Fruit fly (Drosophila melanogaster) whole organism, embryonic: ENCODE measurements around the gene Shc.

Experiments
- Atf3 ChIP-seq: fragments of 200-800 bp; sonication (Bioruptor generic); optimal IDR thresholded peaks from 3 replicates; lab custom pipeline; 2016; ENCODE audit warnings: missing biosample characterization, missing genetic modification characterization
- B-H1 ChIP-seq: fragments of 200-800 bp; sonication (Bioruptor generic); IDR thresholded peaks from 3 replicates; pipeline ENCODE4 v1.3.6; 2022; ENCODE audit warnings: missing biosample characterization, missing genetic modification characterization
- B-H2 ChIP-seq: fragments of 200-800 bp; sonication (Bioruptor generic); optimal IDR thresholded peaks from 2 replicates; lab custom pipeline; 2018; ENCODE audit warnings: missing biosample characterization, mild to moderate bottlenecking, missing genetic modification characterization
- Bgb ChIP-seq: fragments of 200-800 bp; sonication (Bioruptor generic); IDR thresholded peaks from 2 replicates; pipeline ENCODE4 v1.3.6; 2022; ENCODE audit warnings: missing biosample characterization, missing genetic modification characterization; ENCODE audit not compliant: partially characterized antibody
- Bteb2 ChIP-seq: fragments of 200-800 bp; sonication (Bioruptor generic); optimal IDR thresholded peaks from 2 replicates; lab custom pipeline; 2016; ENCODE audit warnings: missing biosample characterization, missing genetic modification characterization
- CG10209 ChIP-seq: fragments of 200-800 bp; sonication (Bioruptor generic); optimal IDR thresholded peaks from 3 replicates; lab custom pipeline; 2017; ENCODE audit warnings: missing biosample characterization, mild to moderate bottlenecking, missing genetic modification characterization, missing genetic modification reagents
- CG10654 ChIP-seq: fragments of 200-800 bp; sonication (Bioruptor generic); optimal IDR thresholded peaks from 2 replicates; lab custom pipeline; 2016; ENCODE audit warnings: missing biosample characterization, missing genetic modification characterization
- CG12104 ChIP-seq: fragments of 200-800 bp; sonication (Bioruptor generic); optimal IDR thresholded peaks from 3 replicates; lab custom pipeline; 2016; ENCODE audit warnings: missing biosample characterization, missing genetic modification characterization
- CG1233 ChIP-seq: fragments of 200-800 bp; sonication (Bioruptor generic); optimal IDR thresholded peaks from 4 replicates; lab custom pipeline; 2018; ENCODE audit warnings: missing biosample characterization, mild to moderate bottlenecking, missing genetic modification characterization
- CG12942 ChIP-seq: fragments of 200-800 bp; sonication (Bioruptor generic); optimal IDR thresholded peaks from 3 replicates; lab custom pipeline; 2016; ENCODE audit warnings: missing biosample characterization, missing genetic modification characterization
- CG14667 ChIP-seq: fragments of 200-800 bp; sonication (Bioruptor generic); IDR thresholded peaks from 2 replicates; pipeline ENCODE4 v1.3.6; 2022; ENCODE audit warnings: missing biosample characterization, missing genetic modification characterization
- CG17568 ChIP-seq: fragments of 200-800 bp; sonication (Bioruptor generic); optimal IDR thresholded peaks from 2 replicates; lab custom pipeline; 2018; ENCODE audit warnings: missing biosample characterization, mild to moderate bottlenecking, missing genetic modification characterization, moderate library complexity
- CG17912 ChIP-seq: fragments of 200-800 bp; sonication (Bioruptor generic); optimal IDR thresholded peaks from 2 replicates; lab custom pipeline; 2018; ENCODE audit warnings: missing biosample characterization, mild to moderate bottlenecking, missing genetic modification characterization
- CG3065 ChIP-seq: fragments of 200-800 bp; sonication (Bioruptor generic); optimal IDR thresholded peaks from 2 replicates; lab custom pipeline; 2016; ENCODE audit warnings: missing biosample characterization, missing genetic modification characterization
- CG3281 ChIP-seq: fragments of 200-800 bp; sonication (Bioruptor generic); optimal IDR thresholded peaks from 3 replicates; lab custom pipeline; 2017; ENCODE audit warnings: missing biosample characterization, mild to moderate bottlenecking, missing genetic modification characterization
- CG3838 ChIP-seq: fragments of 200-800 bp; sonication (Bioruptor generic); optimal IDR thresholded peaks from 3 replicates; lab custom pipeline; 2016; ENCODE audit warnings: missing biosample characterization, missing genetic modification characterization
- CG6765 ChIP-seq: fragments of 200-800 bp; sonication (Bioruptor generic); optimal IDR thresholded peaks from 3 replicates; lab custom pipeline; 2017; ENCODE audit warnings: missing biosample characterization, mild to moderate bottlenecking, missing genetic modification characterization
- CG8765 ChIP-seq: fragments of 200-800 bp; sonication (Bioruptor generic); IDR thresholded peaks from 2 replicates; pipeline ENCODE4 v1.3.6; 2022; ENCODE audit warnings: missing biosample characterization, missing genetic modification characterization
- CG8924 ChIP-seq: fragments of 200-800 bp; optimal IDR thresholded peaks from 3 replicates; lab custom pipeline; 2019; ENCODE audit warnings: missing biosample characterization, mild to moderate bottlenecking, missing genetic modification characterization, moderate library complexity
- CG9797 ChIP-seq: fragments of 200-800 bp; sonication (Bioruptor generic); optimal IDR thresholded peaks from 3 replicates; lab custom pipeline; 2018; ENCODE audit warnings: missing biosample characterization, mild to moderate bottlenecking, missing genetic modification characterization
- CG9932 ChIP-seq: fragments of 200-800 bp; sonication (Bioruptor generic); IDR thresholded peaks from 2 replicates; pipeline ENCODE4 v1.3.6; 2022; ENCODE audit warnings: missing biosample characterization, missing genetic modification characterization
- CTCF ChIP-seq: fragments of 200-800 bp; sonication (Bioruptor generic); optimal IDR thresholded peaks from 2 replicates; lab custom pipeline; 2017; ENCODE audit warnings: missing biosample characterization, mild to moderate bottlenecking, missing genetic modification characterization, moderate library complexity
- Dbx ChIP-seq: fragments of 200-800 bp; sonication (Bioruptor generic); IDR thresholded peaks from 3 replicates; pipeline ENCODE4 v1.3.6; 2022; ENCODE audit warnings: missing biosample characterization, missing genetic modification characterization
- Dp ChIP-seq: fragments of 200-800 bp; sonication (Bioruptor generic); optimal IDR thresholded peaks from 2 replicates; lab custom pipeline; 2018; ENCODE audit warnings: missing biosample characterization, mild to moderate bottlenecking, missing genetic modification characterization, moderate library complexity
- Gug ChIP-seq: fragments of 200-800 bp; sonication (Bioruptor generic); IDR thresholded peaks from 4 replicates; pipeline ENCODE4 v1.3.6; 2022; ENCODE audit warnings: missing biosample characterization, missing genetic modification characterization
- HHEX ChIP-seq: fragments of 200-800 bp; sonication (Bioruptor generic); optimal IDR thresholded peaks from 3 replicates; lab custom pipeline; 2017; ENCODE audit warnings: missing biosample characterization, mild to moderate bottlenecking, missing genetic modification characterization, missing genetic modification reagents
- HLH54F ChIP-seq: fragments of 200-800 bp; sonication (Bioruptor generic); optimal IDR thresholded peaks from 3 replicates; lab custom pipeline; 2016; ENCODE audit warnings: missing biosample characterization, missing genetic modification characterization
- Optix ChIP-seq: fragments of 200-800 bp; sonication (Bioruptor generic); IDR thresholded peaks from 3 replicates; pipeline ENCODE4 v1.3.6; 2022; ENCODE audit warnings: missing biosample characterization, missing genetic modification characterization
- PHDP ChIP-seq: fragments of 200-800 bp; sonication (Bioruptor generic); optimal IDR thresholded peaks from 3 replicates; lab custom pipeline; 2018; ENCODE audit warnings: missing biosample characterization, mild to moderate bottlenecking, missing genetic modification characterization, moderate library complexity
- Pdp1 ChIP-seq, 2 experiments: fragments of 200-800 bp; sonication (Bioruptor generic); optimal IDR thresholded peaks; 3 replicates each; lab custom pipeline; 2016; ENCODE audit warnings: missing biosample characterization in 2 of 2, missing genetic modification characterization in 2 of 2, mild to moderate bottlenecking in 1 of 2, moderate library complexity in 1 of 2
- Spps ChIP-seq: fragments of 200-800 bp; sonication (Bioruptor generic); optimal IDR thresholded peaks from 2 replicates; lab custom pipeline; 2018; ENCODE audit warnings: missing biosample characterization, mild to moderate bottlenecking, missing genetic modification characterization
- ac ChIP-seq: fragments of 200-800 bp; sonication (Bioruptor generic); optimal IDR thresholded peaks from 3 replicates; lab custom pipeline; 2017; ENCODE audit warnings: missing biosample characterization, mild to moderate bottlenecking, missing genetic modification characterization
- amos ChIP-seq: fragments of 200-800 bp; sonication (Bioruptor generic); IDR thresholded peaks from 2 replicates; pipeline ENCODE4 v1.3.6; 2022; ENCODE audit warnings: missing biosample characterization, missing genetic modification characterization; ENCODE audit not compliant: partially characterized antibody
- ash1 ChIP-seq: fragments of 200-800 bp; sonication (Bioruptor generic); optimal IDR thresholded peaks from 2 replicates; lab custom pipeline; 2018; ENCODE audit warnings: missing biosample characterization, mild to moderate bottlenecking, missing genetic modification characterization
- crol ChIP-seq: fragments of 200-800 bp; sonication (Bioruptor generic); IDR thresholded peaks from 2 replicates; pipeline ENCODE4 v1.3.6; 2022; ENCODE audit warnings: missing biosample characterization, missing genetic modification characterization
- dimm ChIP-seq: fragments of 200-800 bp; sonication (Bioruptor generic); IDR thresholded peaks from 2 replicates; pipeline ENCODE4 v1.3.6; 2022; ENCODE audit warnings: missing biosample characterization, missing genetic modification characterization
- dpn ChIP-seq, 2 experiments: fragments of 200-800 bp; sonication (Bioruptor generic); optimal IDR thresholded peaks; 3 replicates each; lab custom pipeline; 2016; ENCODE audit warnings: missing biosample characterization in 2 of 2, missing genetic modification characterization in 2 of 2
- dysf ChIP-seq: fragments of 200-800 bp; sonication (Bioruptor generic); IDR thresholded peaks from 3 replicates; pipeline ENCODE4 v1.3.6; 2022; ENCODE audit warnings: missing biosample characterization, missing genetic modification characterization
- en ChIP-seq: fragments of 200-800 bp; sonication (Bioruptor generic); optimal IDR thresholded peaks from 2 replicates; lab custom pipeline; 2016; ENCODE audit warnings: missing biosample characterization, missing genetic modification characterization
- ewg ChIP-seq: fragments of 200-800 bp; sonication (Bioruptor generic); optimal IDR thresholded peaks from 3 replicates; lab custom pipeline; 2017; ENCODE audit warnings: mild to moderate bottlenecking, missing biosample characterization, missing genetic modification reagents, missing genetic modification characterization
- eyg ChIP-seq: fragments of 200-800 bp; sonication (Bioruptor generic); optimal IDR thresholded peaks from 3 replicates; lab custom pipeline; 2016; ENCODE audit warnings: missing biosample characterization, missing genetic modification characterization
- her ChIP-seq: fragments of 200-800 bp; sonication (Bioruptor generic); optimal IDR thresholded peaks from 2 replicates; lab custom pipeline; 2016; ENCODE audit warnings: missing biosample characterization, missing genetic modification characterization
- lola ChIP-seq, 3 experiments: fragments of >200 bp in 2 of 3; fragments of 200-800 bp in 1 of 3; sonication (Bioruptor generic) in 1 of 3; optimal IDR thresholded peaks; 2 replicates each; lab custom pipeline; 2017 to 2019; ENCODE audit warnings: missing biosample characterization in 3 of 3, missing genetic modification characterization in 3 of 3, mild to moderate bottlenecking in 1 of 3, moderate library complexity in 1 of 3
- mam ChIP-seq: fragments of 200-800 bp; sonication (Bioruptor generic); optimal IDR thresholded peaks from 3 replicates; lab custom pipeline; 2016; ENCODE audit warnings: missing biosample characterization, missing genetic modification characterization
- psq ChIP-seq: fragments of 200-800 bp; sonication (Bioruptor generic); optimal IDR thresholded peaks from 2 replicates; lab custom pipeline; 2017; ENCODE audit warnings: missing biosample characterization, missing genetic modification characterization
- salm ChIP-seq: fragments of 200-800 bp; sonication (Bioruptor generic); optimal IDR thresholded peaks from 2 replicates; lab custom pipeline; 2018; ENCODE audit warnings: missing biosample characterization, mild to moderate bottlenecking, missing genetic modification characterization
- sd ChIP-seq: fragments of 200-800 bp; sonication (Bioruptor generic); optimal IDR thresholded peaks from 3 replicates; lab custom pipeline; 2018; ENCODE audit warnings: missing biosample characterization, mild to moderate bottlenecking, missing genetic modification characterization, moderate library complexity
- slou ChIP-seq: fragments of 200-800 bp; sonication (Bioruptor generic); optimal IDR thresholded peaks from 3 replicates; lab custom pipeline; 2016; ENCODE audit warnings: missing biosample characterization, missing genetic modification characterization
- slp2 ChIP-seq: fragments of 200-800 bp; sonication (Bioruptor generic); optimal IDR thresholded peaks from 2 replicates; lab custom pipeline; 2016; ENCODE audit warnings: missing biosample characterization, missing genetic modification characterization
- so ChIP-seq: fragments of 200-800 bp; sonication (Bioruptor generic); IDR thresholded peaks from 3 replicates; pipeline ENCODE4 v1.3.6; 2022; ENCODE audit warnings: missing biosample characterization, missing genetic modification characterization
- sug ChIP-seq: fragments of 200-800 bp; optimal IDR thresholded peaks from 2 replicates; lab custom pipeline; 2019; ENCODE audit warnings: missing biosample characterization, mild to moderate bottlenecking, missing genetic modification characterization, moderate library complexity
- trh ChIP-seq: fragments of 200-800 bp; sonication (Bioruptor generic); optimal IDR thresholded peaks from 2 replicates; lab custom pipeline; 2016; ENCODE audit warnings: missing biosample characterization, missing genetic modification characterization

The Shc gene

DNA sequence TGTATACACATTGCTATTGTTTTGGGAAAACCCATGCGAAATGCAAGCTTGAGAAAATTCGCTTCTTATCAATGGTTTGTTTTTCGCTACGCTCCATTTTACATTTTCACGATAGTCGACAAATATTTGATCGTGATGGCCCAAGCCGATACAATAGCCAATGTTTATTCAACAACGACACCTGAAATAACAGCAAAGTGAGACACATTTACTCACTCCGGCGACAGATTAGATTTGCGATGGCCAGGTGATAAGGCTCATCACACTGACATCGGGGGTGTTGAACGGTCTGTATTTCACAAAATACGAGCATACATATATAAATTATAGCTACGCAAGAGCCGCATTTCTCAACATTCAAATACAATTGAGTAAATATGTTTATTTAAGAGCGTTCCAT lies 29.7 kb upstream of the Shc start (continued):
- TF ChIP-seq so (peak; percentile 55; the same call in 2 of the 3 replicates), CG10209 (peak; percentile 66), CTCF (GFP tag; lab: Kevin White, UChicago) (peak; percentile 36), slp2 (no peak), B-H2 (GFP tag; lab: Kevin White, UChicago) (peak; percentile 65), her (GFP tag; lab: Kevin White, UChicago) (peak; percentile 71), HLH54F (peak; percentile 10), mam (GFP tag; lab: Kevin White, UChicago) (peak; percentile 68), en (no peak), ash1 (GFP tag; lab: Kevin White, UChicago) (peak; percentile 95), dpn (GFP tag; optimal IDR thresholded peaks at IDR 0.05; lab: Kevin White, UChicago) (peak in 1 of 2 experiments; percentile 67), CG17568 (GFP tag; lab: Kevin White, UChicago) (peak; percentile 67), CG10654 (GFP tag; lab: Kevin White, UChicago) (peak; percentile 71), psq (no peak), B-H1 (GFP tag; lab: Robert Waterston, UW) (peak; percentile 15; the same call in 1 of the 3 replicates), CG8924 (tag; lab: Kevin White, UChicago) (peak; percentile 25), sd (tag; lab: Kevin White, UChicago) (no peak), ac (GFP tag; lab: Kevin White, UChicago) (peak; percentile 62), Optix (GFP tag; lab: Robert Waterston, UW) (no peak), HHEX (GFP tag; lab: Kevin White, UChicago) (peak; percentile 89), dysf (GFP tag; lab: Robert Waterston, UW) (peak; percentile 5; the same call in 1 of the 3 replicates), lola (GFP tag; optimal IDR thresholded peaks at IDR 0.05; lab: Kevin White, UChicago) (no peak), Dbx (GFP tag; lab: Robert Waterston, UW) (peak; percentile 83; the same call in 2 of the 3 replicates), CG8765 (GFP tag; lab: Robert Waterston, UW) (no peak), amos (GFP tag; lab: Robert Waterston, UW) (no peak), ewg (no peak), Gug (GFP tag; lab: Robert Waterston, UW) (no peak), CG3065 (no peak), CG3281 (GFP tag; lab: Kevin White, UChicago) (peak; percentile 91), dimm (GFP tag; lab: Robert Waterston, UW) (no peak), CG6765 (GFP tag; lab: Kevin White, UChicago) (peak; percentile 89), CG9932 (GFP tag; lab: Robert Waterston, UW) (no peak), CG9797 (peak; percentile 1), Bgb (GFP tag; lab: Robert Waterston, UW) (no peak), salm (tag; lab: Kevin White, UChicago) (peak; percentile 29), PHDP (tag; lab: Kevin White, UChicago) (peak; percentile 51), crol (GFP tag; lab: Robert Waterston, UW) (no peak), trh (GFP tag; lab: Kevin White, UChicago) (no peak), slou (no peak), CG1233 (GFP tag; lab: Kevin White, UChicago) (peak; percentile 75), CG3838 (no peak), CG14667 (no peak), Pdp1 (GFP tag; optimal IDR thresholded peaks at IDR 0.05; lab: Kevin White, UChicago) (peak; percentile 17 to 24), CG12104 (GFP tag; lab: Kevin White, UChicago) (peak; percentile 62), eyg (GFP tag; lab: Kevin White, UChicago) (peak; percentile 84), Bteb2 (GFP tag; lab: Kevin White, UChicago) (peak; percentile 3), sug (peak; percentile 68), Dp (no peak), CG12942 (GFP tag; lab: Kevin White, UChicago) (peak; percentile 16), Atf3 (GFP tag; lab: Kevin White, UChicago) (no peak), Spps (tag; lab: Kevin White, UChicago) (peak; percentile 41), CG17912 (peak; percentile 4)
